Worm (Caenorhabditis elegans) whole organism, young adult: ENCODE measurements around the gene znf-782.

Experiments used
- hlh-12 ChIP-seq: sonication (generic microtip); optimal IDR thresholded peaks from 2 replicates; lab custom pipeline; 2016; ENCODE audit warnings: missing genetic modification characterization, missing compliant biosample characterization
- nhr-90 ChIP-seq: sonication (generic microtip); optimal IDR thresholded peaks from 2 replicates; lab custom pipeline; 2016; ENCODE audit warnings: missing genotype, mild to moderate bottlenecking, missing genetic modification characterization, missing compliant biosample characterization
- pha-4 ChIP-seq: fragments of 150-350 bp; sonication (generic microtip); optimal IDR thresholded peaks from 2 replicates; lab custom pipeline; 2014; ENCODE audit warnings: missing biosample characterization, missing genetic modification reagents, missing genetic modification characterization
- snpc-4 ChIP-seq, 5 experiments: fragments of 150-350 bp in 1 of 5; sonication (generic microtip) in 4 of 5; optimal IDR thresholded peaks; 2 replicates each; lab custom pipeline; 2014 to 2018; ENCODE audit warnings: missing genetic modification characterization in 5 of 5, missing biosample characterization in 3 of 5, antibody characterized with exemption in 2 of 5, mild to moderate bottlenecking in 2 of 5, missing compliant biosample characterization in 2 of 5, missing genotype in 2 of 5, moderate library complexity in 2 of 5, missing genetic modification reagents in 1 of 5

ce11 chrIV:1019801-1020200 is 47.5 kb downstream of the znf-782 start:
- TF ChIP-seq snpc-4 (GFP tag; optimal IDR thresholded peaks at IDR 0.05; lab: Kevin White, UChicago) (no peak), snpc-4 (tag; optimal IDR thresholded peaks at IDR 0.05; lab: Kevin White, UChicago) (no peak), hlh-12 (tag; lab: Kevin White, UChicago) (no peak), nhr-90 (tag; lab: Kevin White, UChicago) (no peak), pha-4 (tag; lab: Kevin White, UChicago) (no peak)
